Fruit fly (Drosophila melanogaster): ENCODE data around the gene Adk2.
A peak's percentile ranks its signal among the peaks of the same experiment; 100 is the strongest.

Gene Adk2

DNA sequence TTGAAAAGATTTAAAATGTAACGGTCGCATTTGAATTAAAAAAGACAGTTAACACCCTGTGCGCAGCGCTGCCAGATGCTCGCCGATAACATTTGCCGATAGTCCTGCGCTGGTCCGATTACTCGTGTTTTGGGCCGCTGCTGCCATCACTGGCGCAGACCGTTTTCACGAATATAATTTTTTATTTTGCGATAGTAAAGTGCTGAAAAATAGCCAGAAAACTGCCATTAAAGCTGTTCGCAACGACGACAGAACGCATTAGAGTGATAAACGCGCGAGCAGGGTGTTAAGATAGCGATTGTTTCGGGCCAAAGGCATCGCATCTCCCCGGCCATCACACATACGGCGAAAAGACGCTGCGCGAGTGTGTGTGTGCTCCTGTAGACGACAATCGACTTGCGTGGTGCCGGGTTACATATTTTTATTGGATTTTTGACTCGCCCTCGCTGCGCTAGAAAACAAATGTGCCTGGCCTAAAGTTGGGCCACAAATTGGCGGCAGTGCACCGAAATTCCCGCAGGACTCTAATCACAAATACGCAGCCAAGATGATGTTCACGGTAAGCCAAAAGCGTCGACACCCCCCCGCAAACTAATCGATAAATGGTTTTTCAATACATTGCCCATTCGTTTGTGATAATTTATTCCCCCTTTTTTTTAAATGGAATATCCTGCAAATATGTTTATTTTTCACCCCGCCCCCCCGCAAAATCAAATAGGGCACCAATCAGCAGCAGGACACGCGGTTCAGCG, 14.4 kb upstream of the Adk2 start, which contains the start of gene Srrm1 (continued):
- TF ChIP-seq CG42726 (GFP tag; IDR thresholded peaks at IDR 0.05; ENCODE audit: partially characterized antibody): peak; percentile 95
- TF ChIP-seq gcm2 (GFP tag; optimal IDR thresholded peaks at IDR 0.05): peak; percentile 25
- TF ChIP-seq Gug (GFP tag; IDR thresholded peaks at IDR 0.05): peak; percentile 55; the same call in 2 of the 4 replicates
- no peak for TF ChIP-seq CG10147 (GFP tag; optimal IDR thresholded peaks at IDR 0.05)
- peak; percentile 75 for TF ChIP-seq mam (GFP tag; optimal IDR thresholded peaks at IDR 0.05)
- TF ChIP-seq her (GFP tag; optimal IDR thresholded peaks at IDR 0.05): peak; percentile 51
- peak; percentile 94 for TF ChIP-seq onecut (GFP tag; IDR thresholded peaks at IDR 0.05)
- TF ChIP-seq pfk (GFP tag; optimal IDR thresholded peaks at IDR 0.05): peak; percentile 25
- peak; percentile 27 for TF ChIP-seq Mad (GFP tag; optimal IDR thresholded peaks at IDR 0.05)
- TF ChIP-seq so (GFP tag; IDR thresholded peaks at IDR 0.05): 0 out of 3 replicates have a peak, but pooled peaks have one; percentile 64
- TF ChIP-seq Dref (GFP tag; IDR thresholded peaks at IDR 0.05): peak; percentile 97
- TF ChIP-seq Antp (GFP tag; optimal IDR thresholded peaks at IDR 0.05): peak; percentile 23
- TF ChIP-seq croc (GFP tag; conservative IDR thresholded peaks at IDR 0.05): no peak
- peak; percentile 30 for TF ChIP-seq HmgD (GFP tag; optimal IDR thresholded peaks at IDR 0.05)
- TF ChIP-seq rib (GFP tag; IDR thresholded peaks at IDR 0.05): no peak
- peak; percentile 69 for TF ChIP-seq chn (GFP tag; optimal IDR thresholded peaks at IDR 0.05)
- no peak for TF ChIP-seq dati (GFP tag; IDR thresholded peaks at IDR 0.05)
- peak; percentile 17 for TF ChIP-seq CG2678 (tag; optimal IDR thresholded peaks at IDR 0.05)
- TF ChIP-seq lola (GFP tag; optimal IDR thresholded peaks at IDR 0.05): peak in 1 of 3 experiments; percentile 6
- no peak for TF ChIP-seq CG11695 (GFP tag; IDR thresholded peaks at IDR 0.05)
- peak; percentile 67 for TF ChIP-seq MBD-R2 (GFP tag; IDR thresholded peaks at IDR 0.05)
- peak; percentile 7 for TF ChIP-seq CG7839 (tag; optimal IDR thresholded peaks at IDR 0.05)
- TF ChIP-seq sob (GFP tag; IDR thresholded peaks at IDR 0.05): peak; percentile 63
- TF ChIP-seq CG4820 (GFP tag; optimal IDR thresholded peaks at IDR 0.05): peak; percentile 21
- peak; percentile 41; the same call in 1 of the 2 replicates for TF ChIP-seq NFAT (GFP tag; IDR thresholded peaks at IDR 0.05)
- TF ChIP-seq ato (GFP tag; IDR thresholded peaks at IDR 0.05; ENCODE audit: partially characterized antibody): peak; percentile 82
- peak; percentile 23; the same call in 1 of the 2 replicates for TF ChIP-seq sisA (GFP tag; IDR thresholded peaks at IDR 0.05)
- peak; percentile 93 for TF ChIP-seq CG16813 (GFP tag; IDR thresholded peaks at IDR 0.05; ENCODE audit: partially characterized antibody)
- TF ChIP-seq Chrac-16 (GFP tag; optimal IDR thresholded peaks at IDR 0.05): peak; percentile 17
- TF ChIP-seq CG5953 (GFP tag; IDR thresholded peaks at IDR 0.05): 0 out of 2 replicates have a peak, but pooled peaks have one; percentile 37
- peak; percentile 63 for TF ChIP-seq HmgZ (tag; optimal IDR thresholded peaks at IDR 0.05)
- TF ChIP-seq CG13287 (GFP tag; IDR thresholded peaks at IDR 0.05; ENCODE audit: partially characterized antibody): peak; percentile 93
- TF ChIP-seq Six4 (GFP tag; optimal IDR thresholded peaks at IDR 0.05): no peak
- peak; percentile 28 for TF ChIP-seq CG2712 (tag; optimal IDR thresholded peaks at IDR 0.05)
- TF ChIP-seq otp (GFP tag; IDR thresholded peaks at IDR 0.05): no peak
- no peak for TF ChIP-seq CG10321 (GFP tag; IDR thresholded peaks at IDR 0.05)
- peak; percentile 25 for TF ChIP-seq gem (tag; optimal IDR thresholded peaks at IDR 0.05)
- TF ChIP-seq sens-2 (GFP tag; IDR thresholded peaks at IDR 0.05): no peak
- TF ChIP-seq tup (GFP tag; optimal IDR thresholded peaks at IDR 0.05): no peak
- no peak for TF ChIP-seq CG11247 (GFP tag; IDR thresholded peaks at IDR 0.05)
- TF ChIP-seq Dp (GFP tag; optimal IDR thresholded peaks at IDR 0.05): peak; percentile 78
- TF ChIP-seq B-H2 (GFP tag; optimal IDR thresholded peaks at IDR 0.05): peak; percentile 39
- no peak for TF ChIP-seq dimm (GFP tag; IDR thresholded peaks at IDR 0.05)
- peak; percentile 40 for TF ChIP-seq NfI (GFP tag; optimal IDR thresholded peaks at IDR 0.05)
- TF ChIP-seq p53 (GFP tag; optimal IDR thresholded peaks at IDR 0.05): peak; percentile 47
- TF ChIP-seq wek (GFP tag; optimal IDR thresholded peaks at IDR 0.05): no peak
- TF ChIP-seq zfh2 (GFP tag; optimal IDR thresholded peaks at IDR 0.05): peak; percentile 61
- TF ChIP-seq CG14014 (GFP tag; IDR thresholded peaks at IDR 0.05): no peak
- peak; percentile 67 for TF ChIP-seq pho (GFP tag; optimal IDR thresholded peaks at IDR 0.05)
